Worm (Caenorhabditis elegans) whole organism, late embryonic: ENCODE measurements around the gene cdt-2.

Source experiments
- ceh-2 ChIP-seq: sonication (generic microtip); optimal IDR thresholded peaks from 2 replicates; lab custom pipeline; 2016; ENCODE audit warnings: missing genotype, missing genetic modification characterization, missing compliant biosample characterization
- ceh-34 ChIP-seq: sonication (generic microtip); optimal IDR thresholded peaks from 2 replicates; lab custom pipeline; 2016; ENCODE audit warnings: mild to moderate bottlenecking, missing genetic modification characterization, missing compliant biosample characterization
- che-1 ChIP-seq: sonication (generic microtip); optimal IDR thresholded peaks from 2 replicates; lab custom pipeline; 2016; ENCODE audit warnings: mild to moderate bottlenecking, missing genetic modification characterization, missing compliant biosample characterization
- ets-4 ChIP-seq: sonication (generic microtip); optimal IDR thresholded peaks from 2 replicates; lab custom pipeline; 2016; ENCODE audit warnings: missing genetic modification characterization, missing compliant biosample characterization
- npax-4 ChIP-seq: sonication (generic microtip); optimal IDR thresholded peaks from 2 replicates; lab custom pipeline; 2016; ENCODE audit warnings: missing genetic modification characterization, missing compliant biosample characterization
- pag-3 ChIP-seq: sonication (generic microtip); optimal IDR thresholded peaks from 2 replicates; lab custom pipeline; 2016; ENCODE audit warnings: missing compliant biosample characterization, missing genetic modification characterization, borderline replicate concordance
- pros-1 ChIP-seq: fragments of 150-350 bp; optimal IDR thresholded peaks from 2 replicates; lab custom pipeline; 2014; ENCODE audit warnings: missing biosample characterization, missing genetic modification reagents, missing genetic modification characterization

DNA sequence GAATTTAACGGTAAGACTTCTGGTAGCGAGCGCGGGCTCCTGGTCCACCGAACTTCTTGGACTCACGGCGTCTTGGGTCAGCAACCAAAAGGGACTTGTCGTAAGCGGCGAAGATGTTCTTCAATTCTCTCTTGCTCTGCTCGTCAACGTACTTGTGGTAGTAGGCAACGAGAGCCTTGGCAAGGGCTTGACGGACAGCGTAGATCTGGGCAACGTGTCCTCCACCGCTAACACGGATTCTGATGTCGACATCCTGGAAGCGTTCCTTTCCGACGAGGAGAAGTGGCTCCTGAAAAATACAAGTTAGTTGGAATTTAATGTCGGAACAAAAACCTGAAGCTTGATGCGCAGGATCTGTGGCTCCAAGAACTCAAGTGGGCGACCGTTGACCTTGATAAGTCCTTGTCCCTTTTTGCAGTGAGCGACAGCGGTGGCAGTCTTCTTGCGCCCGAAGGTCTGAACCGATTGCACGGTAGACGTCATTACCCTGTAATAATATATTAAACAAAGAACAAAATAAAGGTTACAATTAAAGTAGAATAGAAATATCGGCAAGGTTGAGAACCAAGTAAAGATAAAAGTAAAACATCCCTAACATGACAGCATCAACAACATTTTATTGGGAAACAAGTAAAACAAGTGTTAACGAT, 9.3 kb upstream of the cdt-2 start, which contains the start of gene rps-16:
- TF ChIP-seq pros-1 (tag; lab: Kevin White, UChicago) (no peak), pag-3 (tag; lab: Kevin White, UChicago) (no peak), che-1 (no peak), ets-4 (tag; lab: Kevin White, UChicago) (no peak), ceh-2 (no peak), ceh-34 (tag; lab: Kevin White, UChicago) (no peak), npax-4 (tag; lab: Kevin White, UChicago) (no peak)
